Fruit fly (Drosophila melanogaster): ENCODE data around the gene CG10366.

The CG10366 gene

dm6 chr2L:19574364-19574763 lies 9.7 kb upstream of the CG10366 start:
- TF ChIP-seq CG8478 (optimal IDR thresholded peaks at IDR 0.05) (no peak), Dfd (GFP tag; optimal IDR thresholded peaks at IDR 0.05) (no peak), br (optimal IDR thresholded peaks at IDR 0.05) (no peak), CG2712 (tag; optimal IDR thresholded peaks at IDR 0.05) (no peak), zf30C (GFP tag; optimal IDR thresholded peaks at IDR 0.05) (peak; percentile 6), ci (GFP tag; IDR thresholded peaks at IDR 0.05) (no peak), E2f1 (GFP tag; IDR thresholded peaks at IDR 0.05) (0 out of 2 replicates have a peak, but pooled peaks have one; percentile 16), slou (GFP tag; optimal IDR thresholded peaks at IDR 0.05) (no peak), CG3407 (GFP tag; optimal IDR thresholded peaks at IDR 0.05) (no peak), Drgx (GFP tag; IDR thresholded peaks at IDR 0.05) (0 out of 2 replicates have a peak, but pooled peaks have one; percentile 15), CG13894 (tag; optimal IDR thresholded peaks at IDR 0.05) (no peak), YL-1 (GFP tag; optimal IDR thresholded peaks at IDR 0.05) (no peak)

- TF ChIP-seq Atf6 (GFP tag; IDR thresholded peaks at IDR 0.05) (no peak), sens-2 (GFP tag; IDR thresholded peaks at IDR 0.05) (no peak), CG12391 (tag; optimal IDR thresholded peaks at IDR 0.05) (no peak), mld (GFP tag; IDR thresholded peaks at IDR 0.05; ENCODE audit: partially characterized antibody) (no peak), chinmo (GFP tag; IDR thresholded peaks at IDR 0.05; ENCODE audit: partially characterized antibody) (peak; percentile 100), Atf3 (GFP tag; optimal IDR thresholded peaks at IDR 0.05) (no peak), tna (GFP tag; IDR thresholded peaks at IDR 0.05; ENCODE audit: partially characterized antibody) (peak; percentile 39; the same call in 1 of the 2 replicates), CG11085 (GFP tag; IDR thresholded peaks at IDR 0.05) (no peak), Mes4 (GFP tag; optimal IDR thresholded peaks at IDR 0.05) (no peak), CG11723 (GFP tag; optimal IDR thresholded peaks at IDR 0.05) (no peak), CG8359 (GFP tag; optimal IDR thresholded peaks at IDR 0.05; ENCODE audit: borderline replicate concordance) (no peak), grau (tag; optimal IDR thresholded peaks at IDR 0.05) (no peak), pho (GFP tag; optimal IDR thresholded peaks at IDR 0.05) (no peak), p53 (GFP tag; optimal IDR thresholded peaks at IDR 0.05) (no peak), schlank (tag; optimal IDR thresholded peaks at IDR 0.05) (no peak), CG3407 (GFP tag; optimal IDR thresholded peaks at IDR 0.05) (no peak), CG2202 (tag; optimal IDR thresholded peaks at IDR 0.05) (no peak), Mrtf (GFP tag; IDR thresholded peaks at IDR 0.05) (no peak), CG17612 (GFP tag; IDR thresholded peaks at IDR 0.05) (no peak), CG6791 (GFP tag; IDR thresholded peaks at IDR 0.05; ENCODE audit: partially characterized antibody) (0 out of 3 replicates have a peak, but pooled peaks have one; percentile 50), sd (tag; optimal IDR thresholded peaks at IDR 0.05) (peak; percentile 86), sisA (GFP tag; IDR thresholded peaks at IDR 0.05) (no peak), sna (GFP tag; IDR thresholded peaks at IDR 0.05; ENCODE audit: partially characterized antibody) (no peak), CG1603 (tag; optimal IDR thresholded peaks at IDR 0.05) (no peak), Deaf1 (tag; optimal IDR thresholded peaks at IDR 0.05) (no peak), CG6175 (GFP tag; IDR thresholded peaks at IDR 0.05) (peak; percentile 96), br (optimal IDR thresholded peaks at IDR 0.05) (no peak), Hmx (GFP tag; optimal IDR thresholded peaks at IDR 0.05) (no peak), CG6765 (GFP tag; optimal IDR thresholded peaks at IDR 0.05) (no peak), dan (GFP tag; IDR thresholded peaks at IDR 0.05) (no peak), Hr78 (GFP tag; optimal IDR thresholded peaks at IDR 0.05) (peak in 1 of 2 experiments; percentile 81), tin (GFP tag; optimal IDR thresholded peaks at IDR 0.05) (no peak), C15 (GFP tag; IDR thresholded peaks at IDR 0.05) (no peak), CG8388 (GFP tag; optimal IDR thresholded peaks at IDR 0.05) (no peak), Six4 (GFP tag; optimal IDR thresholded peaks at IDR 0.05) (no peak), CG6689 (GFP tag; IDR thresholded peaks at IDR 0.05) (no peak), B-H1 (GFP tag; IDR thresholded peaks at IDR 0.05) (no peak), Nf-YA (GFP tag; IDR thresholded peaks at IDR 0.05) (no peak), BtbVII (GFP tag; optimal IDR thresholded peaks at IDR 0.05) (no peak), HLH3B (GFP tag; IDR thresholded peaks at IDR 0.05) (no peak)
Observed at dm6 chr2L:19574959-19575625, 8.9 kb upstream of the CG10366 start.

Data from whole organism, embryonic.